Worm (Caenorhabditis elegans) whole organism, L1 larva: ENCODE measurements around the gene egl-18.

ENCODE experiments used
- efl-1 ChIP-seq, 4 experiments: fragments of 150-350 bp; optimal IDR thresholded peaks in 3 of 4; peaks in 1 of 4; 1 replicate in 1 of 4; 2 replicates in 3 of 4; lab custom pipeline; 2014; ENCODE audit warnings: missing biosample characterization in 2 of 4, missing genetic modification characterization in 2 of 4, missing genetic modification reagents in 2 of 4
- elt-2 ChIP-seq: sonication (generic microtip); optimal IDR thresholded peaks from 2 replicates; lab custom pipeline; 2016; ENCODE audit warnings: missing genetic modification characterization, mild to moderate bottlenecking, inconsistent platforms, missing compliant biosample characterization, missing genetic modification reagents
- fos-1 ChIP-seq: fragments of 150-350 bp; optimal IDR thresholded peaks from 2 replicates; lab custom pipeline; 2014; ENCODE audit warnings: missing biosample characterization, missing genetic modification characterization
- hlh-4 ChIP-seq: sonication (generic microtip); optimal IDR thresholded peaks from 2 replicates; lab custom pipeline; 2016; ENCODE audit warnings: mild to moderate bottlenecking, missing genetic modification characterization, missing compliant biosample characterization
- hpl-2 ChIP-seq: fragments of 150-350 bp; optimal IDR thresholded peaks from 2 replicates; lab custom pipeline; 2014; ENCODE audit warnings: missing biosample characterization, missing genetic modification reagents, missing genetic modification characterization
- lin-13 ChIP-seq: fragments of 150-350 bp; optimal IDR thresholded peaks from 2 replicates; lab custom pipeline; 2014; ENCODE audit warnings: missing biosample characterization, missing genetic modification reagents, missing genetic modification characterization
- lin-35 ChIP-seq, 2 experiments: fragments of 150-350 bp; optimal IDR thresholded peaks; 2 replicates each; lab custom pipeline; 2014; ENCODE audit warnings: missing biosample characterization in 2 of 2, missing genetic modification characterization in 2 of 2, missing genetic modification reagents in 2 of 2
- lsy-2 ChIP-seq, 2 experiments: fragments of 150-350 bp; optimal IDR thresholded peaks; 2 replicates each; lab custom pipeline; 2014; ENCODE audit warnings: missing biosample characterization in 2 of 2, missing genetic modification characterization in 2 of 2
- mdl-1 ChIP-seq, 2 experiments: fragments of 150-350 bp; optimal IDR thresholded peaks; 2 replicates each; lab custom pipeline; 2014 to 2017; ENCODE audit warnings: missing biosample characterization in 2 of 2, missing genetic modification characterization in 2 of 2, inconsistent platforms in 1 of 2
- nhr-28 ChIP-seq: fragments of 150-350 bp; optimal IDR thresholded peaks from 2 replicates; lab custom pipeline; 2014; ENCODE audit warnings: missing biosample characterization, missing genetic modification characterization
- nhr-47 ChIP-seq: sonication (generic microtip); optimal IDR thresholded peaks from 2 replicates; lab custom pipeline; 2016; ENCODE audit warnings: mild to moderate bottlenecking, missing genetic modification characterization, moderate library complexity, missing compliant biosample characterization
- sptf-1 ChIP-seq: fragments of 150-350 bp; optimal IDR thresholded peaks from 2 replicates; lab custom pipeline; 2014; ENCODE audit warnings: missing biosample characterization, missing genetic modification characterization
- unc-130 ChIP-seq: fragments of 150-350 bp; optimal IDR thresholded peaks from 2 replicates; lab custom pipeline; 2017; ENCODE audit warnings: missing biosample characterization, missing genetic modification characterization, inconsistent platforms
- xbp-1 ChIP-seq: sonication (generic microtip); optimal IDR thresholded peaks from 2 replicates; lab custom pipeline; 2016; ENCODE audit warnings: missing genetic modification characterization, missing compliant biosample characterization

DNA sequence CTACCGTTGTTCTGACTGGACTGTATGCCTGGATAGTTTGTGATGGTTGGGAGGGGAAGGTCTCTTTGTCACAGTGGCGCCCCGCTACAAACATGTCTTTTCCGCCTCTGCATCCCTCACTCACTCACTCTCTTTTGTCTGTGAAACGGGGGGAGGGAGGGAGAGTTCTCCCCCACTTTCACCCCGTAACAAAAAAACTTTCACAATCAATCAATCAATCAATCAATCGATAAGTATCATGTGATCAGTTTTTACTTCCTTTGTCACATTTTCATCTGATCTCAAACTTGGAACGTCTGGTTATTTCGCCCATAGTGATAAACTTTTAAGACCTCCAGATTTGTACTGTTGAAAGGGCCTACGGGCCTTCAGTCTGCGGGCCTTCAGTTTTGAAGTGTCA, 10.5 kb upstream of the egl-18 start:
- TF ChIP-seq sptf-1, result no peak
- no peak for TF ChIP-seq efl-1 (optimal IDR thresholded peaks at IDR 0.05; lab: Kevin White, UChicago)
- TF ChIP-seq efl-1 (GFP tag; optimal IDR thresholded peaks at IDR 0.05 in 1 of 2; lab: Kevin White, UChicago), result no peak
- no peak for TF ChIP-seq nhr-28
- TF ChIP-seq xbp-1, result no peak
- no peak for TF ChIP-seq lin-35 (GFP tag; optimal IDR thresholded peaks at IDR 0.05; lab: Kevin White, UChicago)
- no peak for TF ChIP-seq hlh-4 (tag; lab: Kevin White, UChicago)
- TF ChIP-seq lin-13 (GFP tag; lab: Kevin White, UChicago), result no peak
- TF ChIP-seq hpl-2 (GFP tag; lab: Kevin White, UChicago), result no peak
- no peak for TF ChIP-seq unc-130 (tag; lab: Kevin White, UChicago)
- no peak for TF ChIP-seq nhr-47 (tag; lab: Kevin White, UChicago)
- TF ChIP-seq mdl-1 (tag; optimal IDR thresholded peaks at IDR 0.05; lab: Kevin White, UChicago), result no peak
- TF ChIP-seq elt-2 (tag; lab: Kevin White, UChicago), result no peak
- no peak for TF ChIP-seq fos-1 (tag; lab: Kevin White, UChicago)
- no peak for TF ChIP-seq lsy-2 (tag; optimal IDR thresholded peaks at IDR 0.05; lab: Kevin White, UChicago)
